Fruit fly (Drosophila melanogaster): ENCODE results near the gene RpL35.

DNA sequence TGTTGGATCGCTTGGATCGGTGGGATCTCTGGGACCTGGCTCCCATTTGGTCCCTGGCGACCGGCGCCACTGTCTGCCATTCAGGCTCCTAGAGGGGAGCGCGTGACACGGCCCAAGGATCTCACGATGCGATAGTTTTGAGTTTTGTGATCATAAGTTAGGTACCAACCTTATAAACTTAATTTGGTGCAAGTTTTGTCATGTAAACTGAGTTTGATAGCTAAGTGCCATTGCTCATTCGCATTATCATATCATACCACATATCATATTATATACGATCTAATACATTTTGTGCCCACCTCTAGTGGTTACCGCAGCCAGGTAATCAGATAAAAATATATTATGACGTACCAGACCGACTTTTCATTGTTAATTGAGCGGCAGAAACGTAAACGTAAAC, 23.8 kb downstream of the RpL35 start:
- no peak for TF ChIP-seq Snoo (tag; optimal IDR thresholded peaks at IDR 0.05)
- TF ChIP-seq CG14655 (GFP tag; optimal IDR thresholded peaks at IDR 0.05) = peak; percentile 7
- TF ChIP-seq fd96Ca (GFP tag; IDR thresholded peaks at IDR 0.05) = peak; percentile 4; the same call in 2 of the 3 replicates
- no peak for TF ChIP-seq Pif1A (GFP tag; optimal IDR thresholded peaks at IDR 0.05)
- no peak for TF ChIP-seq CG10348 (GFP tag; IDR thresholded peaks at IDR 0.05)

All from whole organism, pupa.